Worm (Caenorhabditis elegans) whole organism, L4 larva: ENCODE measurements around the gene col-167.
A peak's percentile ranks its signal among the peaks of the same experiment; 100 is the strongest.

Source experiments
- F10B5.3 ChIP-seq: sonication (generic microtip); optimal IDR thresholded peaks from 2 replicates; lab custom pipeline; 2016; ENCODE audit warnings: mild to moderate bottlenecking, missing genetic modification characterization, missing compliant biosample characterization
- F44E2.7 ChIP-seq: fragments of 200-800 bp; sonication (Bioruptor generic); IDR thresholded peaks from 2 replicates; pipeline ENCODE4 v2.1.2; 2022; ENCODE audit warnings: missing genetic modification characterization, missing compliant biosample characterization
- F49E8.2 ChIP-seq: sonication (generic microtip); optimal IDR thresholded peaks from 2 replicates; lab custom pipeline; 2016; ENCODE audit warnings: missing compliant biosample characterization, mild to moderate bottlenecking, missing genetic modification characterization, borderline replicate concordance
- R02D3.7 ChIP-seq: fragments of 150-350 bp; sonication (generic microtip); optimal IDR thresholded peaks from 3 replicates; lab custom pipeline; 2014; ENCODE audit warnings: missing biosample characterization, missing genetic modification characterization
- T20F7.1 ChIP-seq: fragments of 200-800 bp; sonication (Bioruptor generic); optimal IDR thresholded peaks from 2 replicates; lab custom pipeline; 2018; ENCODE audit warnings: mild to moderate bottlenecking, missing genetic modification characterization, missing compliant biosample characterization
- T26A8.4 ChIP-seq: fragments of 200-800 bp; sonication (Bioruptor generic); IDR thresholded peaks from 2 replicates; pipeline ENCODE4 v1.3.6; 2022; ENCODE audit warnings: missing genetic modification characterization, missing compliant biosample characterization
- Y48G9A.11 ChIP-seq: fragments of 200-800 bp; sonication (Bioruptor generic); IDR thresholded peaks from 2 replicates; pipeline ENCODE4 v1.3.6; 2022; ENCODE audit warnings: missing genetic modification reagents, missing genetic modification characterization, missing compliant biosample characterization
- Y75B8A.6 ChIP-seq: fragments of 200-800 bp; sonication (Bioruptor generic); IDR thresholded peaks from 2 replicates; pipeline ENCODE4 v1.3.6; 2022; ENCODE audit warnings: missing genetic modification reagents, missing genetic modification characterization, missing compliant biosample characterization
- ZK546.5 ChIP-seq, 2 experiments: sonication (generic microtip); optimal IDR thresholded peaks; 2 replicates each; lab custom pipeline; 2017; ENCODE audit warnings: missing biosample characterization in 2 of 2, missing genetic modification characterization in 2 of 2
- aly-2 ChIP-seq: sonication (generic microtip); optimal IDR thresholded peaks from 2 replicates; lab custom pipeline; 2018; ENCODE audit warnings: missing biosample characterization, missing genetic modification characterization
- attf-4 ChIP-seq: sonication (generic microtip); optimal IDR thresholded peaks from 3 replicates; lab custom pipeline; 2017; ENCODE audit warnings: missing biosample characterization, missing genetic modification characterization
- ceh-28 ChIP-seq: fragments of 150-350 bp; optimal IDR thresholded peaks from 2 replicates; lab custom pipeline; 2014; ENCODE audit warnings: missing biosample characterization, missing genetic modification reagents, missing genetic modification characterization
- ceh-32 ChIP-seq: sonication (generic microtip); optimal IDR thresholded peaks from 2 replicates; lab custom pipeline; 2016; ENCODE audit warnings: mild to moderate bottlenecking, missing genetic modification characterization, missing compliant biosample characterization; ENCODE audit not compliant: poor library complexity
- ceh-62 ChIP-seq: sonication (generic microtip); optimal IDR thresholded peaks from 2 replicates; lab custom pipeline; 2017; ENCODE audit warnings: missing biosample characterization, missing genetic modification characterization
- ces-1 ChIP-seq: fragments of 150-350 bp; sonication (generic microtip); optimal IDR thresholded peaks from 4 replicates; lab custom pipeline; 2014; ENCODE audit warnings: missing biosample characterization, missing genetic modification reagents, missing genetic modification characterization
- daf-16 ChIP-seq, 3 experiments: sonication (generic microtip); optimal IDR thresholded peaks; 2 replicates each; lab custom pipeline; 2016 to 2017; ENCODE audit warnings: missing genetic modification characterization in 3 of 3, missing genetic modification reagents in 3 of 3, mild to moderate bottlenecking in 2 of 3, missing compliant biosample characterization in 2 of 3, missing biosample characterization in 1 of 3, moderate library complexity in 1 of 3
- daf-19 ChIP-seq: fragments of 200-800 bp; sonication (Bioruptor generic); conservative IDR thresholded peaks from 2 replicates; pipeline ENCODE4 v1.3.6; 2022; ENCODE audit warnings: missing genetic modification characterization, missing compliant biosample characterization
- daf-8 ChIP-seq: fragments of 200-800 bp; sonication (Bioruptor generic); IDR thresholded peaks from 2 replicates; pipeline ENCODE4 v1.3.6; 2022; ENCODE audit warnings: missing genetic modification characterization, missing compliant biosample characterization
- dmd-8 ChIP-seq: fragments of 200-800 bp; sonication (Bioruptor generic); IDR thresholded peaks from 2 replicates; pipeline ENCODE4 v1.3.6; 2022; ENCODE audit warnings: missing genetic modification characterization, missing compliant biosample characterization
- dmd-9 ChIP-seq: fragments of 200-800 bp; sonication (Bioruptor generic); IDR thresholded peaks from 2 replicates; pipeline ENCODE4 v1.3.6; 2022; ENCODE audit warnings: missing genetic modification reagents, missing genetic modification characterization, missing compliant biosample characterization
- dpl-1 ChIP-seq: fragments of 150-350 bp; optimal IDR thresholded peaks from 2 replicates; lab custom pipeline; 2014; ENCODE audit warnings: missing biosample characterization, missing genetic modification reagents, missing genetic modification characterization
- dve-1 ChIP-seq: sonication (generic microtip); optimal IDR thresholded peaks from 2 replicates; lab custom pipeline; 2017; ENCODE audit warnings: antibody characterized with exemption, mild to moderate bottlenecking, missing genetic modification characterization, missing compliant biosample characterization; ENCODE audit not compliant: insufficient read depth
- egl-43 ChIP-seq: fragments of 200-800 bp; sonication (Bioruptor generic); IDR thresholded peaks from 2 replicates; pipeline ENCODE4 v1.3.6; 2022; ENCODE audit warnings: missing genetic modification reagents, missing genetic modification characterization, missing compliant biosample characterization
- gei-8 ChIP-seq: fragments of 200-800 bp; sonication (Bioruptor generic); optimal IDR thresholded peaks from 2 replicates; lab custom pipeline; 2018; ENCODE audit warnings: mild to moderate bottlenecking, missing genetic modification characterization, missing compliant biosample characterization
- hmg-1.1 ChIP-seq: fragments of 200-800 bp; sonication (Bioruptor generic); IDR thresholded peaks from 2 replicates; pipeline ENCODE4 v1.3.6; 2022; ENCODE audit warnings: missing genetic modification reagents, missing genetic modification characterization, missing compliant biosample characterization
- mep-1 ChIP-seq: fragments of 150-350 bp; sonication (generic microtip); optimal IDR thresholded peaks from 3 replicates; lab custom pipeline; 2014; ENCODE audit warnings: missing biosample characterization, missing genetic modification characterization
- mxl-2 ChIP-seq: fragments of 200-800 bp; sonication (Bioruptor generic); conservative IDR thresholded peaks from 2 replicates; pipeline ENCODE4 v1.3.6; 2022; ENCODE audit warnings: missing genetic modification reagents, missing genetic modification characterization, missing compliant biosample characterization
- nhr-10 ChIP-seq: fragments of 150-350 bp; optimal IDR thresholded peaks from 2 replicates; lab custom pipeline; 2014; ENCODE audit warnings: missing biosample characterization, missing genetic modification characterization
- nhr-11 ChIP-seq: fragments of 150-350 bp; optimal IDR thresholded peaks from 2 replicates; lab custom pipeline; 2014; ENCODE audit warnings: missing biosample characterization, missing genetic modification characterization
- nhr-25 ChIP-seq: sonication (generic microtip); optimal IDR thresholded peaks from 2 replicates; lab custom pipeline; 2017; ENCODE audit warnings: missing genetic modification characterization, mild to moderate bottlenecking, missing compliant biosample characterization, antibody characterized with exemption, moderate library complexity, borderline replicate concordance; ENCODE audit not compliant: insufficient read depth
- nhr-28 ChIP-seq: fragments of 150-350 bp; optimal IDR thresholded peaks from 2 replicates; lab custom pipeline; 2014; ENCODE audit warnings: missing biosample characterization, missing genetic modification characterization
- nhr-6 ChIP-seq: fragments of 150-350 bp; optimal IDR thresholded peaks from 2 replicates; lab custom pipeline; 2014; ENCODE audit warnings: missing biosample characterization, missing genetic modification characterization
- nhr-77 ChIP-seq: fragments of 150-350 bp; optimal IDR thresholded peaks from 2 replicates; lab custom pipeline; 2014; ENCODE audit warnings: missing biosample characterization, missing genetic modification characterization
- pha-4 ChIP-seq, 2 experiments: fragments of 150-350 bp in 1 of 2; fragments of 200-800 bp in 1 of 2; sonication (Bioruptor generic) in 1 of 2; IDR thresholded peaks in 1 of 2; optimal IDR thresholded peaks in 1 of 2; 2 replicates each; pipeline versions ENCODE4 v1.3.6 to Lab custom; 2014 to 2022; ENCODE audit warnings: missing genetic modification characterization in 2 of 2, missing genetic modification reagents in 2 of 2, missing biosample characterization in 1 of 2, missing compliant biosample characterization in 1 of 2
- php-3 ChIP-seq: fragments of 200-800 bp; sonication (Bioruptor generic); IDR thresholded peaks from 2 replicates; pipeline ENCODE4 v1.3.6; 2022; ENCODE audit warnings: missing genetic modification reagents, missing genetic modification characterization, missing compliant biosample characterization
- pqm-1 ChIP-seq: sonication (generic microtip); optimal IDR thresholded peaks from 2 replicates; lab custom pipeline; 2017; ENCODE audit warnings: missing biosample characterization, missing genetic modification characterization
- rbr-2 ChIP-seq: sonication (generic microtip); optimal IDR thresholded peaks from 2 replicates; lab custom pipeline; 2016; ENCODE audit warnings: missing genotype, missing genetic modification characterization, missing compliant biosample characterization
- saeg-2 ChIP-seq: fragments of 200-800 bp; sonication (Bioruptor generic); IDR thresholded peaks from 2 replicates; pipeline ENCODE4 v1.3.6; 2022; ENCODE audit warnings: missing genetic modification reagents, missing genetic modification characterization, missing compliant biosample characterization
- sdz-12 ChIP-seq: fragments of 200-800 bp; sonication (Bioruptor generic); optimal IDR thresholded peaks from 2 replicates; lab custom pipeline; 2018; ENCODE audit warnings: mild to moderate bottlenecking, missing genetic modification characterization, missing compliant biosample characterization
- set-16 ChIP-seq: fragments of 200-800 bp; sonication (Bioruptor generic); IDR thresholded peaks from 2 replicates; pipeline ENCODE4 v1.3.6; 2022; ENCODE audit warnings: missing genetic modification reagents, missing genetic modification characterization, missing compliant biosample characterization
- skn-1 ChIP-seq: fragments of 150-350 bp; optimal IDR thresholded peaks from 2 replicates; lab custom pipeline; 2014; ENCODE audit warnings: missing biosample characterization, missing genetic modification characterization
- snpc-1.2 ChIP-seq: fragments of 200-800 bp; sonication (Bioruptor generic); IDR thresholded peaks from 2 replicates; pipeline ENCODE4 v1.3.6; 2022; ENCODE audit warnings: missing genetic modification reagents, missing genetic modification characterization, missing compliant biosample characterization
- spr-1 ChIP-seq: sonication (generic microtip); optimal IDR thresholded peaks from 2 replicates; lab custom pipeline; 2016; ENCODE audit warnings: mild to moderate bottlenecking, missing genetic modification characterization, missing compliant biosample characterization
- spr-3 ChIP-seq: fragments of 200-800 bp; sonication (Bioruptor generic); optimal IDR thresholded peaks from 2 replicates; lab custom pipeline; 2018; ENCODE audit warnings: mild to moderate bottlenecking, missing genetic modification characterization, missing compliant biosample characterization
- unc-130 ChIP-seq: sonication (generic microtip); optimal IDR thresholded peaks from 2 replicates; lab custom pipeline; 2016; ENCODE audit warnings: missing genetic modification reagents, missing genetic modification characterization, missing compliant biosample characterization
- zfp-3 ChIP-seq: fragments of 200-800 bp; sonication (Bioruptor generic); conservative IDR thresholded peaks from 2 replicates; pipeline ENCODE4 v1.3.6; 2022; ENCODE audit warnings: missing genetic modification reagents, missing genetic modification characterization, missing compliant biosample characterization
- zip-2 ChIP-seq: fragments of 150-350 bp; optimal IDR thresholded peaks from 2 replicates; lab custom pipeline; 2014; ENCODE audit warnings: missing biosample characterization, missing genetic modification characterization

col-167 gene

DNA sequence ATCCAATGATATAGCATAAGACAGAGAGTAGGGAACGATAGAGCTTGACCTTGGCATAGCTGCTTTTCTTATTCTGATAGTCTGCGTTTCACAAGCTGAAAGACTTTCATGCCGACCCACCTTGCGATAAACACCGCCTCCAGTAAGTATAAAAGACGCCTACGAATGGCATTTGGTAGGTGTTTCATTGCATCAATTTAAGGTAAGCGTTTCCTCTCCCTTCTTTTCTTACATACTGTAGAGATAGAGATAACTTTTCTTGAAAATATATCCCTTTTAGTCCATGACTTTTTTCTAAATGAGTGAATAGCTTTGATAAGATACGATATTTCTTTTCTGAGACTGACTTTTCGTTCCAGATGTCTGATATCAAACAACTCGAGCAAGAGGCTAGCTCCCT is at the start of gene col-167:
col-167 (plus strand) TSS at position 360 of the 400 bp plus-strand sequence.
- no peak for TF ChIP-seq nhr-25 (tag; lab: Kevin White, UChicago)
- TF ChIP-seq pqm-1 (tag; lab: Kevin White, UChicago) = no peak
- peak; percentile 24 for TF ChIP-seq mep-1 (tag; lab: Kevin White, UChicago)
- TF ChIP-seq F10B5.3 (tag; lab: Kevin White, UChicago) = no peak
- TF ChIP-seq F44E2.7 (GFP tag; lab: Robert Waterston, UW) = no peak
- no peak for TF ChIP-seq F49E8.2 (tag; lab: Kevin White, UChicago)
- no peak for TF ChIP-seq ceh-32 (tag; lab: Kevin White, UChicago)
- TF ChIP-seq nhr-77 (tag; lab: Kevin White, UChicago) = no peak
- no peak for TF ChIP-seq ceh-62 (tag; lab: Kevin White, UChicago)
- no peak for TF ChIP-seq ces-1 (GFP tag; lab: Kevin White, UChicago)
- TF ChIP-seq nhr-28 (tag; lab: Kevin White, UChicago) = peak; percentile 25
- TF ChIP-seq mxl-2 (GFP tag; lab: Robert Waterston, UW) = no peak
- TF ChIP-seq ZK546.5 (tag; optimal IDR thresholded peaks at IDR 0.05; lab: Kevin White, UChicago) = no peak
- no peak for TF ChIP-seq dmd-8 (GFP tag; lab: Robert Waterston, UW)
- no peak for TF ChIP-seq saeg-2 (GFP tag; lab: Robert Waterston, UW)
- TF ChIP-seq nhr-6 (tag; lab: Kevin White, UChicago) = peak; percentile 7
- no peak for TF ChIP-seq zfp-3 (GFP tag; lab: Robert Waterston, UW)
- no peak for TF ChIP-seq nhr-11 (tag; lab: Kevin White, UChicago)
- no peak for TF ChIP-seq spr-3 (GFP tag; lab: Kevin White, UChicago)

DNA sequence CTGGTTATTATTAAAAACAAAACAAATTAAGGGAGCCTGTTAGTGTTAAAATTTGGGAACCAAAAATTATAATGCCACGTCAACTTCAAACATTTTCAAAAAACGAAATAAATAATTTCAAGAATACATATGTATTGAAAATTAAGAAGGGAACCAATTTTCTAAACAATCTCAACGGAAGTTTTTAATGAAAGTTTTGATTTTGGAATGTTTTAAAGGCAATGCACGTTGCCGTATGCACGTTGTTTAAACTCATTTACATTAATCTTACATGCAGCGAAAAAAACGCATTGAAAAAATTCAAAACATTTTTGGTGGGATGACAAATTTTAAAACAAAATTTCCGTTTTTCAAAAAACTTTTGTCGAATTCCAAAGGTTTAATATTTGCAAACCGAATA is 49.5 kb upstream of the col-167 start:
- peak; percentile 69; the same call in 1 of the 2 replicates for TF ChIP-seq zfp-3 (GFP tag; lab: Robert Waterston, UW)
- no peak for TF ChIP-seq zip-2 (tag; lab: Kevin White, UChicago)
- no peak for TF ChIP-seq egl-43 (GFP tag; lab: Robert Waterston, UW)
- TF ChIP-seq Y48G9A.11 (GFP tag; lab: Robert Waterston, UW) = no peak
- peak; percentile 8; the same call in 1 of the 2 replicates for TF ChIP-seq T26A8.4 (GFP tag; lab: Robert Waterston, UW)
- TF ChIP-seq set-16 (GFP tag; lab: Robert Waterston, UW) = no peak
- TF ChIP-seq daf-16 (GFP tag; optimal IDR thresholded peaks at IDR 0.05; lab: Kevin White, UChicago) = no peak
- peak; percentile 29 for TF ChIP-seq daf-16 (tag; optimal IDR thresholded peaks at IDR 0.05; lab: Kevin White, UChicago)
- TF ChIP-seq pha-4 (GFP tag; IDR thresholded peaks at IDR 0.05; lab: Robert Waterston, UW) = peak; percentile 63; the same call in 1 of the 2 replicates
- TF ChIP-seq pha-4 (tag; optimal IDR thresholded peaks at IDR 0.05; lab: Kevin White, UChicago) = no peak
- no peak for TF ChIP-seq aly-2 (tag; lab: Kevin White, UChicago)
- TF ChIP-seq dve-1 (tag; lab: Kevin White, UChicago) = peak; percentile 63

DNA sequence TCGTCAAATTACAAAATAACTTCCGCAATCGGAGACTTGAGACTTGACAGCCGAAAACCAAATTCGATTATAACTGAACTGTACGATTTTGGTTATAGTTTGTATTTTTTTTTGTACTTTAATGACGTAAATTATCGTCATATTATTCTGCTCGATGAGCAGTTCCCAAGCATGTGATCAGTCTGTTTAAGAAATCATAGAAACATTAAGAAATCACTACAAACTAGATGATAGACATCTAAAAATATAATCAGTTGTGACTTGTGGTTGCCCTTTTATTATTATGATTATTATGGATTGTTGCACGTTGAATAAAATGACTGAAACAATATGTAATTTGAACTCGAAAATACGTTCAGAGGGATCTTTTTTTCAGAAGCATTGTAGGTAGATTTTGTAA is 49.0 kb upstream of the col-167 start:
- TF ChIP-seq dpl-1 (GFP tag; lab: Kevin White, UChicago) = no peak
- no peak for TF ChIP-seq dmd-9 (GFP tag; lab: Robert Waterston, UW)
- TF ChIP-seq daf-19 = no peak
- TF ChIP-seq attf-4 (tag; lab: Kevin White, UChicago) = no peak
- TF ChIP-seq spr-1 (tag; lab: Kevin White, UChicago) = no peak
- TF ChIP-seq T20F7.1 (GFP tag; lab: Kevin White, UChicago) = no peak
- no peak for TF ChIP-seq set-16 (GFP tag; lab: Robert Waterston, UW)
- TF ChIP-seq Y75B8A.6 (GFP tag; lab: Robert Waterston, UW) = no peak
- no peak for TF ChIP-seq ceh-28 (tag; lab: Kevin White, UChicago)
- peak; percentile 52 for TF ChIP-seq mep-1 (tag; lab: Kevin White, UChicago)
- no peak for TF ChIP-seq nhr-10 (tag; lab: Kevin White, UChicago)
- no peak for TF ChIP-seq skn-1 (tag; lab: Kevin White, UChicago)
- no peak for TF ChIP-seq snpc-1.2 (GFP tag; lab: Robert Waterston, UW)
- TF ChIP-seq spr-3 (GFP tag; lab: Kevin White, UChicago) = no peak
- no peak for TF ChIP-seq hmg-1.1
- TF ChIP-seq rbr-2 = no peak
- peak; percentile 67 for TF ChIP-seq php-3 (GFP tag; lab: Robert Waterston, UW)
- no peak for TF ChIP-seq unc-130 (GFP tag; lab: Kevin White, UChicago)
- TF ChIP-seq sdz-12 (GFP tag; lab: Kevin White, UChicago) = no peak
- TF ChIP-seq daf-8 (GFP tag; lab: Robert Waterston, UW) = no peak
- no peak for TF ChIP-seq R02D3.7
- TF ChIP-seq gei-8 (GFP tag; lab: Kevin White, UChicago) = no peak
